Worm (Caenorhabditis elegans) whole organism, midembryonic: ENCODE data around the gene rab-37.
"Not testable (repeated sequence)": the region's sequence is repeated elsewhere in the genome, so short reads cannot be mapped to it uniquely, and the experiment has no call there.

Source experiments
- T22C8.4 ChIP-seq: fragments of 200-800 bp; sonication (Bioruptor generic); IDR thresholded peaks from 2 replicates; pipeline ENCODE4 v1.3.6; 2022; ENCODE audit warnings: missing genetic modification characterization, missing compliant biosample characterization
- cog-1 ChIP-seq: sonication (generic microtip); optimal IDR thresholded peaks from 2 replicates; lab custom pipeline; 2016; ENCODE audit warnings: missing genetic modification characterization, missing compliant biosample characterization
- flt-1 ChIP-seq: fragments of 200-800 bp; sonication (Bioruptor generic); IDR thresholded peaks from 2 replicates; pipeline ENCODE4 v1.3.6; 2022; ENCODE audit warnings: missing genetic modification characterization, missing compliant biosample characterization
- klf-2 ChIP-seq: fragments of 200-800 bp; sonication (Bioruptor generic); conservative IDR thresholded peaks from 2 replicates; pipeline ENCODE4 v1.3.6; 2022; ENCODE audit warnings: missing genetic modification reagents, missing genetic modification characterization, missing compliant biosample characterization
- med-1 ChIP-seq: sonication (generic microtip); optimal IDR thresholded peaks from 2 replicates; lab custom pipeline; 2017; ENCODE audit warnings: missing genetic modification characterization, mild to moderate bottlenecking, missing compliant biosample characterization, antibody characterized with exemption, missing genetic modification reagents; ENCODE audit not compliant: insufficient read depth
- ref-1 ChIP-seq: fragments of 200-800 bp; sonication (Bioruptor generic); conservative IDR thresholded peaks from 2 replicates; pipeline ENCODE4 v1.3.6; 2022; ENCODE audit warnings: missing genetic modification reagents, missing genetic modification characterization, missing compliant biosample characterization
- tab-1 ChIP-seq: fragments of 200-800 bp; sonication (Bioruptor generic); IDR thresholded peaks from 2 replicates; pipeline ENCODE4 v1.3.6; 2022; ENCODE audit warnings: missing genetic modification characterization, missing compliant biosample characterization
- ztf-23 ChIP-seq: fragments of 200-800 bp; sonication (Bioruptor generic); IDR thresholded peaks from 2 replicates; pipeline ENCODE4 v1.3.6; 2022; ENCODE audit warnings: missing genetic modification reagents, missing genetic modification characterization, missing compliant biosample characterization
- ztf-29 ChIP-seq: fragments of 200-800 bp; sonication (Bioruptor generic); IDR thresholded peaks from 2 replicates; pipeline ENCODE4 v1.3.6; 2022; ENCODE audit warnings: missing genetic modification reagents, missing genetic modification characterization, missing compliant biosample characterization

Gene rab-37

DNA sequence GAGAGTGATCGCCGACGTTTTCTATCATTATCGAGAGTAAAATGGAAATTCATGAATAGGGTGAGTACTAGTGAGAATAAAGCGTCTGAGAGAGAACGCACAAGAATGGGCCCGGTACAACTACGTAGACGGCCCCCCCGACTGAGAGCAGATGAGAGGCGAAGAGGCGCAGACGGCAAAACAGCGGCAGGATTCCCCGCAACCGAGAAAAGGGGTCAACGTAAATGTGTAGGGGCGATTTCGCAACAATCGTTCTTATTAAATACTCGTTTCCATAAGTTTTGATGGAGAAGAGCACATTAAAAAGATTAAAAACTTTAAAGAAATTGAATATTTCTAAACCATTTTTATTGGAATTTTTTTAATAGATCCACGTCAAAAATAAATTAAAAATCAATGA lies 21.0 kb downstream of the rab-37 start:
- TF ChIP-seq ref-1 (GFP tag; lab: Robert Waterston, UW) (no peak), cog-1 (tag; lab: Kevin White, UChicago) (peak; percentile 21), T22C8.4 (GFP tag; lab: Robert Waterston, UW) (no peak)

DNA sequence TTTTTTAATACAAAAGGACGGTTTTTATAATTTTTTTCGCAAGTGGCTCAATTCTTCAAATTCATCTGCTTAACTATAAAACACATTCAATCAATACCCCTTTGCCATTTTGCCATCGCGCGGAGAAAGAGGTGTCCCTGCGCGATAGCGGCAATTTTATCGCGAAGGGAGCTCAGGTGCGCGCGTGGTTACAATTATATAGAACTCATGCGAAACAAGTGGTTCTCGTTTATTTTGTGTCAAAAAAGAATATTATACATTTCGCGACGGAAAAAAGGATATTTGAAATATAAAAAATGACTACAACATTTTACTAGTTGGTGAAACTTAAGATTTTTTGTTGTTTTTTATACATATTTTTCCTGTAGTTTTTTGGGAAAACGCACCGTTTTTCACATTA lies 26.5 kb downstream of the rab-37 start:
- TF ChIP-seq ztf-29 (GFP tag; lab: Robert Waterston, UW) (peak; percentile 53; the same call in 1 of the 2 replicates), flt-1 (GFP tag; lab: Robert Waterston, UW) (peak; percentile 91), T22C8.4 (GFP tag; lab: Robert Waterston, UW) (peak; percentile 100), cog-1 (tag; lab: Kevin White, UChicago) (peak; percentile 99), klf-2 (GFP tag; lab: Robert Waterston, UW) (peak; percentile 76), ztf-23 (GFP tag; lab: Robert Waterston, UW) (peak; percentile 92), tab-1 (peak; percentile 73; the same call in 1 of the 2 replicates), ref-1 (GFP tag; lab: Robert Waterston, UW) (no peak), med-1 (GFP tag; lab: Kevin White, UChicago) (peak; percentile 76)

ce11 chrX:4208495-4208894 lies 27.2 kb downstream of the rab-37 start:
- TF ChIP-seq ref-1 (GFP tag; lab: Robert Waterston, UW) (no peak), flt-1 (GFP tag; lab: Robert Waterston, UW) (no peak), cog-1 (tag; lab: Kevin White, UChicago) (no peak), med-1 (GFP tag; lab: Kevin White, UChicago) (no peak), klf-2 (GFP tag; lab: Robert Waterston, UW) (no peak), T22C8.4 (GFP tag; lab: Robert Waterston, UW) (no peak), ztf-23 (GFP tag; lab: Robert Waterston, UW) (no peak), ztf-29 (GFP tag; lab: Robert Waterston, UW) (no peak), tab-1 (no peak)

- TF ChIP-seq T22C8.4, ref-1, ztf-29 (GFP tag; lab: Robert Waterston, UW): not testable (repeated sequence)
Observed at ce11 chrX:4207385-4207784, 28.3 kb downstream of the rab-37 start, which contains the start of gene F20B6.9. Gene F20B6.9, minus strand, starts transcription at chrX:4207485.

ce11 chrX:4202114-4202513 lies 33.5 kb downstream of the rab-37 start, which contains the start of gene F20B6.6:
Gene F20B6.6, minus strand, starts transcription at chrX:4202214.
- TF ChIP-seq flt-1 (GFP tag; lab: Robert Waterston, UW); med-1 (GFP tag; lab: Kevin White, UChicago); ref-1 (GFP tag; lab: Robert Waterston, UW): not testable (repeated sequence)

DNA sequence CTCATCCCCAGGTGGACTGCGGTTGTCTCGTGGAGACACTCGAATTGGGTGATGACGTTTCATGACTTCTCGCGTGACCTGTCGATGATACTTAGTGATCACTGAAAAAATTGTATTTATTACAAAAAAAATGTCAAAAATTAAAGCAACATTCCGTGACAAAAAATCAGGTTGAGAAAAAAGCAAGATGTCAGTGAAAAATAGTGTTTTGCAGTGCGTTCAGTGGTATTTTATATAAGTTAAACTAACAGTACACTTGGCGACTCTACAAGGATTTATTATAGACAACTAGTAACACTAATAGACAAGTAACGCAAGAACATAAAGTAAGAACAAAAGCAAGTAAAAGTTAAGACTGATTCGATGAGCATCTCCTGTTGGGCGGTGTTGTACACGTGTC lies 35.8 kb downstream of the rab-37 start, which contains the start of gene F20B6.5:
Gene F20B6.5 (minus strand): TSS at position 101 of the 400 bp plus-strand sequence.
- TF ChIP-seq ref-1 (GFP tag; lab: Robert Waterston, UW); tab-1; cog-1 (tag; lab: Kevin White, UChicago): not testable (repeated sequence)

ce11 chrX:4196431-4196830 lies 39.2 kb downstream of the rab-37 start, which contains the start of gene F20B6.4:
Gene F20B6.4, minus strand, starts transcription at chrX:4196531.
- TF ChIP-seq flt-1 (GFP tag; lab: Robert Waterston, UW) (no peak), ztf-23 (GFP tag; lab: Robert Waterston, UW) (no peak), med-1 (GFP tag; lab: Kevin White, UChicago) (no peak), T22C8.4 (GFP tag; lab: Robert Waterston, UW) (no peak), cog-1 (tag; lab: Kevin White, UChicago) (no peak), ref-1 (GFP tag; lab: Robert Waterston, UW) (no peak), ztf-29 (GFP tag; lab: Robert Waterston, UW) (no peak), klf-2 (GFP tag; lab: Robert Waterston, UW) (no peak), tab-1 (no peak)

DNA sequence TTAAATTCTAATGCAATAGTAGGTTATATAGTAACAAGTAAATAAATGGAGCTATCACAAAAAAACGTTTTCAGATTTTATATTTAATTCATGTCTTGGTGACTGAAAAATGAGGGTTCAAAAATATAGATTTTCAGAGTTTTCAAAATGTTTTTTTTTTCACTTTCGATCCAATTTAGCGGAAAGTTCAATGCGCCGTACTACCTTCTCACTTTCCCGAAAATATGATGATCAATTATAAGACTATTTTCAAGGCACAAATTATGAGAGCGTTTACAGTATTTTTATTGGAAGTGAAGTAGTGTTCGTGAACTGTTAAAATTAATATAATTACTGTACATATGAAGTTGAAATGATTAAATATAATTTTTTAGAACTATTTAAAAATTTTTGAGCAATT lies 42.6 kb downstream of the rab-37 start:
- TF ChIP-seq flt-1 (GFP tag; lab: Robert Waterston, UW) = no peak
- TF ChIP-seq T22C8.4 (GFP tag; lab: Robert Waterston, UW) = no peak
- no peak for TF ChIP-seq cog-1 (tag; lab: Kevin White, UChicago)
- TF ChIP-seq med-1 (GFP tag; lab: Kevin White, UChicago) = no peak
- TF ChIP-seq klf-2 (GFP tag; lab: Robert Waterston, UW) = no peak
- no peak for TF ChIP-seq tab-1
- no peak for TF ChIP-seq ztf-29 (GFP tag; lab: Robert Waterston, UW)
- no peak for TF ChIP-seq ref-1 (GFP tag; lab: Robert Waterston, UW)
- no peak for TF ChIP-seq ztf-23 (GFP tag; lab: Robert Waterston, UW)

DNA sequence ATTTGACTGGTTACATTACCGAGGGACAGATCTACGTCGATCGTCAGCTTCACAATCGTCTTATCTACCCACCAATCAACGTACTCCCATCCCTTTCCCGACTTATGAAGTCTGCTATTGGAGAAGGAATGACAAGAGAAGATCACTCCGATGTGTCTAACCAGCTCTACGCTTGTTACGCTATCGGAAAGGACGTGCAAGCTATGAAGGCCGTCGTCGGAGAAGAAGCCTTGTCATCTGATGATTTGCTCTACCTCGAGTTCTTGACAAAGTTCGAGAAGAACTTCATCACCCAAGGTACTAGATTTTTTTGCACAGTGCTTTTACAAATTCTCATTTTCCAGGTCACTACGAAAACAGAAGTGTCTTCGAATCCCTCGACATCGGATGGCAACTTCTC lies 43.4 kb downstream of the rab-37 start:
- TF ChIP-seq med-1 (GFP tag; lab: Kevin White, UChicago) (no peak), ztf-29 (GFP tag; lab: Robert Waterston, UW) (no peak), ref-1 (GFP tag; lab: Robert Waterston, UW) (no peak), flt-1 (GFP tag; lab: Robert Waterston, UW) (no peak), ztf-23 (GFP tag; lab: Robert Waterston, UW) (no peak), tab-1 (no peak), klf-2 (GFP tag; lab: Robert Waterston, UW) (no peak), T22C8.4 (GFP tag; lab: Robert Waterston, UW) (no peak), cog-1 (tag; lab: Kevin White, UChicago) (no peak)
